Worm (Caenorhabditis elegans): ENCODE measurements around the gene F41E7.7.

Gene F41E7.7

DNA sequence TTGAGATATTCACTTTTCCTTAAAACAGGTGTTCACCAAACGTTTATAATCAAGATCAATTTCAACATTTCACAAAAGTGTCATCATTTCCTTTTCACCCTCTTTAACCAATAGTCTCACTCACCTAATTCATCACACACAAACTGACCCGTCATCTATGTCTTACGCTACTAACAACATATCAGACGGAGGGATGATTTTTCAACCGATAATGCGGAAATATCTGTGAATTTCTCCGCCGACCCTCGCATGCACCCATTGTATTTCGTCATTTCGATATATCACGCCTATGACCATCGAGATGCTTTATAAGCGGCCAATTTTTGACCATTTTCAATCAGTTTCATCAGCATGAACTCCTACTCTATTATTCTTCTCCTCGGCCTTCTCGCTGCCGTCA lies 3.4 kb upstream of the F41E7.7 start, which contains the start of gene fipr-21:
TSS of gene fipr-21 (plus strand) at position 352 of the 400 bp plus-strand sequence.
- TF ChIP-seq nhr-12 (tag; optimal IDR thresholded peaks at IDR 0.05) (no peak), nfya-1 (tag; optimal IDR thresholded peaks at IDR 0.05; ENCODE audit: insufficient read depth) (no peak), eor-1 (tag; optimal IDR thresholded peaks at IDR 0.05) (no peak), nhr-77 (tag; optimal IDR thresholded peaks at IDR 0.05) (no peak), nhr-237 (tag; optimal IDR thresholded peaks at IDR 0.05) (no peak), unc-39 (tag; optimal IDR thresholded peaks at IDR 0.05) (no peak), jun-1 (tag; optimal IDR thresholded peaks at IDR 0.05) (no peak), nhr-67 (tag; optimal IDR thresholded peaks at IDR 0.05) (no peak), mdl-1 (tag; optimal IDR thresholded peaks at IDR 0.05) (no peak), ceh-82 (tag; optimal IDR thresholded peaks at IDR 0.05) (no peak), nhr-25 (tag; optimal IDR thresholded peaks at IDR 0.05) (peak; percentile 81), lsy-12 (tag; optimal IDR thresholded peaks at IDR 0.05) (no peak), elt-2 (tag; optimal IDR thresholded peaks at IDR 0.05) (no peak), ztf-11 (tag; optimal IDR thresholded peaks at IDR 0.05) (no peak), pha-4 (tag; optimal IDR thresholded peaks at IDR 0.05) (no peak), daf-12 (tag; optimal IDR thresholded peaks at IDR 0.05) (no peak), ZK546.5 (tag; optimal IDR thresholded peaks at IDR 0.05) (no peak), sea-2 (GFP tag; optimal IDR thresholded peaks at IDR 0.05) (no peak), R02D3.7 (tag; optimal IDR thresholded peaks at IDR 0.05) (no peak), ama-1 (optimal IDR thresholded peaks at IDR 0.05) (no peak), elt-3 (tag; optimal IDR thresholded peaks at IDR 0.05) (no peak), nhr-23 (tag; optimal IDR thresholded peaks at IDR 0.05) (peak; percentile 81), fkh-10 (GFP tag; optimal IDR thresholded peaks at IDR 0.05) (no peak), snpc-4 (tag; optimal IDR thresholded peaks at IDR 0.05) (no peak), fkh-2 (tag; optimal IDR thresholded peaks at IDR 0.05) (no peak), tbx-2 (tag; optimal IDR thresholded peaks at IDR 0.05) (no peak), zag-1 (tag; optimal IDR thresholded peaks at IDR 0.05) (no peak), skn-1 (tag; optimal IDR thresholded peaks at IDR 0.05) (no peak), nhr-11 (tag; optimal IDR thresholded peaks at IDR 0.05) (no peak), nhr-76 (tag; optimal IDR thresholded peaks at IDR 0.05) (no peak), elt-1 (tag; optimal IDR thresholded peaks at IDR 0.05) (peak; percentile 83), unc-62 (GFP tag; optimal IDR thresholded peaks at IDR 0.05) (no peak), hmg-11 (tag; optimal IDR thresholded peaks at IDR 0.05) (no peak), egl-5 (tag; optimal IDR thresholded peaks at IDR 0.05) (no peak), nhr-43 (tag; optimal IDR thresholded peaks at IDR 0.05; ENCODE audit: poor library complexity, severe bottlenecking) (peak; percentile 32), mml-1 (tag; optimal IDR thresholded peaks at IDR 0.05) (no peak), lin-39 (tag; optimal IDR thresholded peaks at IDR 0.05) (no peak), ceh-28 (tag; optimal IDR thresholded peaks at IDR 0.05) (peak; percentile 26), fos-1 (tag; optimal IDR thresholded peaks at IDR 0.05) (no peak), lin-15B (tag; optimal IDR thresholded peaks at IDR 0.05) (no peak)

DNA sequence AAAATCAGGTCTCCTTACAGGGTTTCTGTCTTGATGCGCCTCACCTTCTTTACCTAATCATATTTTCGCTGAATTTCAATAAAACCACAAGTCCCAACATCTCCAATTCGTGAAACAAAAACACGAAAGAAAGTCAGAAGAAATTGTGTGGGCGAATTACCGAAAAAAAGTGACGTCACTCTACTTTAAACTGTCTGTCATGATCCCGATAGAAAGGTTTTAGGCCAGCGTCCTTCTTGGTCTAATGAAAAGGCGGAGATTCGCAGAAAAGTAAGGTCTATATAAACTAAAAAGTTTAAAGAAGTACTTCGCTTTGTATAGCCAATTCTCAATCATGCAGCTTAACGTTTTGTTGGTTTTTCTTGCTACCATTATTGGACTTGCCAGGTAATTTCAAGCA lies 1.3 kb upstream of the F41E7.7 start, which contains the start of gene cnc-8:
TSS of gene cnc-8 (plus strand) at position 307 of the 400 bp plus-strand sequence.
- TF ChIP-seq nhr-237 (tag; optimal IDR thresholded peaks at IDR 0.05) (no peak), lsy-12 (tag; optimal IDR thresholded peaks at IDR 0.05) (no peak), nhr-43 (tag; optimal IDR thresholded peaks at IDR 0.05; ENCODE audit: poor library complexity, severe bottlenecking) (peak; percentile 6), nhr-23 (tag; optimal IDR thresholded peaks at IDR 0.05) (peak; percentile 69), nhr-25 (tag; optimal IDR thresholded peaks at IDR 0.05) (peak; percentile 56), ceh-28 (tag; optimal IDR thresholded peaks at IDR 0.05) (no peak)

DNA sequence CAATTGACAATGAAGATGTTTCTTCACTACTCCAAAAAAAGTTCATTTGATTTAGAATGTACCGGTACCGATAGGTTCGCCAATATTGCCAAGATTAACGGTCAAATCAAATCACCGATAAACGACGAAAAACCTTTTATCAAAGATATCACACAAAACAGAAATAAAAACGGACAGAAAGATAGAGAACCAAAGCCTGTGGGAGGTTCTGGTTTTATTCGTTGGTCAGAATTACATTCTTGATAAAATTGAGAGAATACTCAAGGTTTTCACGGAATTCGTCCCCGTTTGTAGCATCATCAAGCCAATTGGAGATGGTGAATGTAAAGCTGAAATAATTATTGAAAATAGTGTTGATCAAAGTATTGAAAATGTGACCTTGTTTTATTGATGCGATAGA lies 672 bp upstream of the F41E7.7 start:
- TF ChIP-seq elt-3 (tag; optimal IDR thresholded peaks at IDR 0.05): peak in 1 of 3 experiments; percentile 1
- no peak for TF ChIP-seq snpc-4 (tag; optimal IDR thresholded peaks at IDR 0.05)
- TF ChIP-seq nhr-25 (tag; optimal IDR thresholded peaks at IDR 0.05): peak; percentile 65
